Fruit fly (Drosophila melanogaster) whole organism, pupa: ENCODE data around the gene CG2887.

Experiments used
- CG10348 ChIP-seq: fragments of 200-800 bp; sonication (Bioruptor generic); IDR thresholded peaks from 2 replicates; pipeline ENCODE4 v1.3.6; 2022; ENCODE audit warnings: missing biosample characterization, missing genetic modification characterization
- CG15710 ChIP-seq: fragments of 200-800 bp; sonication (Bioruptor generic); optimal IDR thresholded peaks from 2 replicates; lab custom pipeline; 2018; ENCODE audit warnings: missing biosample characterization, mild to moderate bottlenecking, missing genetic modification characterization, moderate library complexity
- CG8159 ChIP-seq: fragments of 200-800 bp; sonication (Bioruptor generic); optimal IDR thresholded peaks from 3 replicates; lab custom pipeline; 2018; ENCODE audit warnings: missing biosample characterization, mild to moderate bottlenecking, missing genetic modification characterization, moderate library complexity
- CG8301 ChIP-seq: fragments of 200-800 bp; sonication (Bioruptor generic); optimal IDR thresholded peaks from 2 replicates; lab custom pipeline; 2018; ENCODE audit warnings: missing biosample characterization, mild to moderate bottlenecking, missing genetic modification characterization
- Ets98B ChIP-seq: fragments of 200-800 bp; sonication (Bioruptor generic); IDR thresholded peaks from 2 replicates; pipeline ENCODE4 v1.3.6; 2022; ENCODE audit warnings: missing biosample characterization, missing genetic modification characterization
- Pif1A ChIP-seq: fragments of 200-800 bp; sonication (Bioruptor generic); optimal IDR thresholded peaks from 3 replicates; lab custom pipeline; 2016; ENCODE audit warnings: missing biosample characterization, missing genetic modification characterization
- fd96Ca ChIP-seq: fragments of 200-800 bp; sonication (Bioruptor generic); IDR thresholded peaks from 3 replicates; pipeline ENCODE4 v1.3.6; 2022; ENCODE audit warnings: missing biosample characterization, missing genetic modification characterization

- TF ChIP-seq fd96Ca (peak; percentile 44; the same call in 1 of the 3 replicates), CG15710 (tag; lab: Kevin White, UChicago) (peak; percentile 70), Pif1A (GFP tag; lab: Kevin White, UChicago) (peak; percentile 76), Ets98B (peak; percentile 46; the same call in 1 of the 2 replicates), CG8301 (peak; percentile 66), CG10348 (GFP tag; lab: Robert Waterston, UW) (no peak), CG8159 (peak; percentile 77)
Measured at dm6 chrX:10486144-10487030, 8.1 kb upstream of the CG2887 start.
